Worm (Caenorhabditis elegans): ENCODE results near the gene hrpk-2.

DNA sequence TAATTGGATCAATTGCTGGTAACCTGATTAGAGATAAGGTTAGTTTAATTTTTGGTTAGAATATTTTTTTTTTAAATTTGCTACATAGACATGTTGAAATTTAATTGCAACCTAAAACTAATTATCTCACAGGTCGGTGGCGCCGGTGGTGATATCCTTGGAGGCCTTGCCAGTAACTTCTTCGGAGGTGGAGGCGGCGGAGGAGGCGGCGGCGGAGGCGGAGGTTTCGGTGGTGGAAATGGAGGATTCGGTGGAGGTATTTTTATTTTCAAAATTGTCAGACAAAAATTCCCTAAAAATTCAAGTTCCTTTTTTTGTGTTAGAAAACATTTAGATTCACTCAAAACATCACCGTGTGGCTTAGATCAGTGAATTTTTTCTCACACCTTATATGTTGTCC, 5.7 kb upstream of the hrpk-2 start:
- TF ChIP-seq ztf-4 (tag; optimal IDR thresholded peaks at IDR 0.05) (no peak), lin-39 (tag; optimal IDR thresholded peaks at IDR 0.05) (no peak), unc-55 (GFP tag; optimal IDR thresholded peaks at IDR 0.05) (no peak), nhr-237 (tag; optimal IDR thresholded peaks at IDR 0.05) (no peak), lin-11 (tag; optimal IDR thresholded peaks at IDR 0.05) (no peak), elt-3 (tag; optimal IDR thresholded peaks at IDR 0.05) (no peak), alr-1 (tag; optimal IDR thresholded peaks at IDR 0.05) (no peak), aly-2 (tag; optimal IDR thresholded peaks at IDR 0.05) (no peak), blmp-1 (tag; optimal IDR thresholded peaks at IDR 0.05; ENCODE audit: insufficient read depth) (no peak), nhr-6 (tag; optimal IDR thresholded peaks at IDR 0.05) (no peak), nhr-129 (tag; optimal IDR thresholded peaks at IDR 0.05) (no peak), ceh-82 (tag; optimal IDR thresholded peaks at IDR 0.05) (no peak), sma-9 (GFP tag; optimal IDR thresholded peaks at IDR 0.05) (no peak), sma-9 (tag; optimal IDR thresholded peaks at IDR 0.05) (no peak), R02D3.7 (tag; optimal IDR thresholded peaks at IDR 0.05) (no peak)

Measured in whole organism, L2 larva.